Fruit fly (Drosophila melanogaster): Measurements from ENCODE around the gene CG31709.

Gene CG31709

DNA sequence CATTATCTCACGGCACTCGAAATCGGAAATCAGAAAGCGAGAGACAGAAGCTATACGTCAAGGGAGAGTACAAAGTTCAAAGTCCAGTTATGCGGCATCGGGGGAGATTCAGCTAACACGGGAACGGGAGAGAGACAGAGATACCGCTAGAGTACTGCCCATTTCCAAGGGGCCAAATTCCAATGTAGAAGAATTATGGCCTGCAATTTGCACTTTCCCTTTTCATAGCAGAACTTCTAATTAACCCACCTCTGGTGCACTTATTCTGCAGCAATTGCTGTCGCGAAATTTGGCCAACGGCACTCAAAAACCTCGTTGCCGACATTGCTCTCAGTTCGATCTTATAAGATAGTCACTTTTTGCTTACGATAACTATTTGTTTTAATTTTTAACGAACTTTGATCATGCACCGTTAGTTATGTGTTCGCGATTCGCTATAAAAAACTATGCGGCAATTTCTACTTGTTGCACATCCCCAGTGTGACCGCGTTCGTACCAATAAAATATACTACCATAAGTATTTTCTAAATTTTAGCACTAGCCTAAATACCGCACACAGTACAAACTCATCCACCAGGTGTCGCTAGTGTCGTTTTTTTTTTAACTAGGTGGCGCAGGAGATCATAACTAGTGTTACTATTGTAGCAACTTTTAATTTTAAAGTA lies 3.0 kb downstream of the CG31709 start, which contains the start of gene Mtpalpha (continued):
- TF ChIP-seq CG10147 (GFP tag; optimal IDR thresholded peaks at IDR 0.05) (no peak), Hsf (GFP tag; optimal IDR thresholded peaks at IDR 0.05) (peak; percentile 42), Aef1 (GFP tag; IDR thresholded peaks at IDR 0.05) (no peak; the same call in 2 of the 3 replicates), dysf (GFP tag; IDR thresholded peaks at IDR 0.05) (peak; percentile 53; the same call in 2 of the 3 replicates), tap (tag; optimal IDR thresholded peaks at IDR 0.05) (no peak), CG17802 (tag; optimal IDR thresholded peaks at IDR 0.05) (no peak), Fer3 (tag; optimal IDR thresholded peaks at IDR 0.05) (peak; percentile 4), CG3995 (GFP tag; optimal IDR thresholded peaks at IDR 0.05) (no peak), CG16813 (GFP tag; IDR thresholded peaks at IDR 0.05; ENCODE audit: partially characterized antibody) (no peak), CG17829 (tag; optimal IDR thresholded peaks at IDR 0.05) (no peak), vfl (GFP tag; optimal IDR thresholded peaks at IDR 0.05) (no peak), H15 (GFP tag; IDR thresholded peaks at IDR 0.05) (no peak), CG7556 (GFP tag; optimal IDR thresholded peaks at IDR 0.05) (no peak), Awh (GFP tag; IDR thresholded peaks at IDR 0.05) (no peak), CG11504 (tag; optimal IDR thresholded peaks at IDR 0.05) (no peak), hb (GFP tag; IDR thresholded peaks at IDR 0.05; ENCODE audit: partially characterized antibody) (no peak), unc-4 (GFP tag; IDR thresholded peaks at IDR 0.05; ENCODE audit: partially characterized antibody) (0 out of 2 replicates have a peak, but pooled peaks have one; percentile 20), CG6791 (GFP tag; IDR thresholded peaks at IDR 0.05; ENCODE audit: partially characterized antibody) (peak; percentile 63; the same call in 2 of the 3 replicates), CG8089 (GFP tag; optimal IDR thresholded peaks at IDR 0.05) (peak; percentile 60), Atf6 (GFP tag; IDR thresholded peaks at IDR 0.05) (no peak), mirr (GFP tag; optimal IDR thresholded peaks at IDR 0.05) (peak; percentile 42), trem (tag; optimal IDR thresholded peaks at IDR 0.05) (peak; percentile 6), az2 (GFP tag; optimal IDR thresholded peaks at IDR 0.05) (peak; percentile 50), her (GFP tag; optimal IDR thresholded peaks at IDR 0.05) (no peak), chif (GFP tag; optimal IDR thresholded peaks at IDR 0.05) (peak; percentile 23 to 67), Chrac-16 (GFP tag; optimal IDR thresholded peaks at IDR 0.05) (peak; percentile 56), Sry-β (GFP tag; optimal IDR thresholded peaks at IDR 0.05) (no peak), row (GFP tag; IDR thresholded peaks at IDR 0.05) (0 out of 3 replicates have a peak, but pooled peaks have one; percentile 20), gt (GFP tag; IDR thresholded peaks at IDR 0.05) (no peak), CG7271 (tag; optimal IDR thresholded peaks at IDR 0.05) (no peak), CG15479 (GFP tag; optimal IDR thresholded peaks at IDR 0.05) (no peak), CG17385 (GFP tag; optimal IDR thresholded peaks at IDR 0.05) (no peak), Ssrp (tag; optimal IDR thresholded peaks at IDR 0.05) (no peak), odd (GFP tag; optimal IDR thresholded peaks at IDR 0.05) (no peak), H2.0 (GFP tag; IDR thresholded peaks at IDR 0.05) (no peak), Ada2b (GFP tag; IDR thresholded peaks at IDR 0.05) (no peak), CG2875 (GFP tag; optimal IDR thresholded peaks at IDR 0.05) (no peak), Ptx1 (GFP tag; IDR thresholded peaks at IDR 0.05) (peak; percentile 52), sim (GFP tag; IDR thresholded peaks at IDR 0.05) (peak; percentile 12; the same call in 1 of the 2 replicates), CG34422 (GFP tag; IDR thresholded peaks at IDR 0.05) (peak; percentile 76), ap (GFP tag; IDR thresholded peaks at IDR 0.05) (no peak), CG17186 (GFP tag; optimal IDR thresholded peaks at IDR 0.05) (no peak), CG15011 (GFP tag; optimal IDR thresholded peaks at IDR 0.05) (no peak), CG11085 (GFP tag; IDR thresholded peaks at IDR 0.05) (no peak), Xbp1 (GFP tag; optimal IDR thresholded peaks at IDR 0.05) (peak; percentile 75), pfk (GFP tag; optimal IDR thresholded peaks at IDR 0.05) (no peak), Hmr (GFP tag; optimal IDR thresholded peaks at IDR 0.05) (peak; percentile 74), ssp (GFP tag; IDR thresholded peaks at IDR 0.05) (peak; percentile 47), Drgx (GFP tag; IDR thresholded peaks at IDR 0.05) (peak; percentile 90), Doc3 (GFP tag; IDR thresholded peaks at IDR 0.05; ENCODE audit: partially characterized antibody) (no peak)

All from whole organism, embryonic.